Fruit fly (Drosophila melanogaster) whole organism, adult: ENCODE measurements around the gene CycG.
A peak's percentile ranks its signal among the peaks of the same experiment; 100 is the strongest.

ENCODE experiments used
- CG11617 ChIP-seq: fragments of 200-800 bp; sonication (Bioruptor generic); optimal IDR thresholded peaks from 2 replicates; lab custom pipeline; 2017; ENCODE audit warnings: mild to moderate bottlenecking, missing biosample characterization, missing genetic modification reagents, missing genetic modification characterization
- CG12768 ChIP-seq: fragments of 200-800 bp; sonication (Bioruptor generic); optimal IDR thresholded peaks from 2 replicates; lab custom pipeline; 2017; ENCODE audit warnings: missing biosample characterization, missing genetic modification characterization, mild to moderate bottlenecking, moderate library complexity, missing genetic modification reagents
- CG14711 ChIP-seq: fragments of 200-800 bp; sonication (Bioruptor generic); optimal IDR thresholded peaks from 2 replicates; lab custom pipeline; 2018; ENCODE audit warnings: missing biosample characterization, mild to moderate bottlenecking, missing genetic modification characterization, moderate library complexity
- CG1620 ChIP-seq: fragments of 200-800 bp; sonication (Bioruptor generic); optimal IDR thresholded peaks from 2 replicates; lab custom pipeline; 2016; ENCODE audit warnings: missing biosample characterization, missing genetic modification characterization
- CG33017 ChIP-seq: fragments of 200-800 bp; sonication (Bioruptor generic); optimal IDR thresholded peaks from 2 replicates; lab custom pipeline; 2018; ENCODE audit warnings: missing biosample characterization, mild to moderate bottlenecking, missing genetic modification characterization, moderate library complexity
- CG5204 ChIP-seq: fragments of 200-800 bp; sonication (Bioruptor generic); optimal IDR thresholded peaks from 2 replicates; lab custom pipeline; 2016; ENCODE audit warnings: missing biosample characterization, missing genetic modification characterization
- CG7045 ChIP-seq: fragments of 200-800 bp; sonication (Bioruptor generic); optimal IDR thresholded peaks from 2 replicates; lab custom pipeline; 2017; ENCODE audit warnings: missing biosample characterization, mild to moderate bottlenecking, missing genetic modification characterization
- CG7101 ChIP-seq: fragments of 200-800 bp; sonication (Bioruptor generic); optimal IDR thresholded peaks from 2 replicates; lab custom pipeline; 2018; ENCODE audit warnings: missing biosample characterization, mild to moderate bottlenecking, missing genetic modification characterization, moderate library complexity
- Clk ChIP-seq: fragments of 200-800 bp; sonication (Bioruptor generic); optimal IDR thresholded peaks from 2 replicates; lab custom pipeline; 2017; ENCODE audit warnings: missing biosample characterization, missing genetic modification characterization
- Crg-1 ChIP-seq: fragments of 200-800 bp; sonication (Bioruptor generic); optimal IDR thresholded peaks from 2 replicates; lab custom pipeline; 2016; ENCODE audit warnings: missing biosample characterization, missing genetic modification characterization
- Hr96 ChIP-seq: fragments of 200-800 bp; sonication (Bioruptor generic); optimal IDR thresholded peaks from 2 replicates; lab custom pipeline; 2016; ENCODE audit warnings: missing biosample characterization, missing genetic modification characterization
- Mnt ChIP-seq: fragments of 200-800 bp; sonication (Bioruptor generic); optimal IDR thresholded peaks from 2 replicates; lab custom pipeline; 2016; ENCODE audit warnings: missing biosample characterization, mild to moderate bottlenecking, missing genetic modification characterization
- bab1 ChIP-seq: fragments of 200-800 bp; sonication (Bioruptor generic); optimal IDR thresholded peaks from 3 replicates; lab custom pipeline; 2019; ENCODE audit warnings: missing biosample characterization, mild to moderate bottlenecking, missing genetic modification characterization, moderate library complexity
- cic ChIP-seq: fragments of 200-800 bp; sonication (Bioruptor generic); optimal IDR thresholded peaks from 2 replicates; lab custom pipeline; 2017; ENCODE audit warnings: missing biosample characterization, mild to moderate bottlenecking, missing genetic modification characterization, moderate library complexity
- cnc ChIP-seq, 2 experiments: fragments of >200 bp; optimal IDR thresholded peaks; 2 replicates each; lab custom pipeline; 2017
- kay ChIP-seq: fragments of 200-800 bp; sonication (Bioruptor generic); peaks from one replicate; lab custom pipeline; 2016; ENCODE audit warnings: missing biosample characterization, missing genetic modification characterization, borderline replicate concordance
- ovo ChIP-seq: fragments of 200-800 bp; sonication (Bioruptor generic); optimal IDR thresholded peaks from 2 replicates; lab custom pipeline; 2016; ENCODE audit warnings: missing biosample characterization, missing genetic modification characterization
- pad ChIP-seq: fragments of 200-800 bp; sonication (Bioruptor generic); optimal IDR thresholded peaks from 3 replicates; lab custom pipeline; 2017; ENCODE audit warnings: missing biosample characterization, missing genetic modification characterization, mild to moderate bottlenecking, moderate library complexity, missing genetic modification reagents
- tj ChIP-seq: fragments of 200-800 bp; sonication (Bioruptor generic); optimal IDR thresholded peaks from 3 replicates; lab custom pipeline; 2017; ENCODE audit warnings: missing biosample characterization, mild to moderate bottlenecking, missing genetic modification characterization, moderate library complexity
- toe ChIP-seq: fragments of 200-800 bp; sonication (Bioruptor generic); optimal IDR thresholded peaks from 2 replicates; lab custom pipeline; 2016; ENCODE audit warnings: missing biosample characterization, missing genetic modification characterization

Gene CycG

dm6 chr3R:31608030-31608429 lies 4.4 kb downstream of the CycG start:
- TF ChIP-seq CG1620 (GFP tag; lab: Kevin White, UChicago) = no peak
- TF ChIP-seq ovo = peak; percentile 71

- no peak for TF ChIP-seq CG5204 (GFP tag; lab: Kevin White, UChicago)
These were observed 5.1 kb downstream of the CycG start for dm6 chr3R:31607287-31607849.

dm6 chr3R:31606242-31607143 lies 6.0 kb downstream of the CycG start:
- no peak for TF ChIP-seq bab1 (GFP tag; lab: Kevin White, UChicago)
- no peak for TF ChIP-seq CG1620 (GFP tag; lab: Kevin White, UChicago)
- no peak for TF ChIP-seq CG33017 (tag; lab: Kevin White, UChicago)
- TF ChIP-seq Hr96 (GFP tag; lab: Kevin White, UChicago) = peak; percentile 6
- peak; percentile 2 for TF ChIP-seq CG12768 (GFP tag; lab: Kevin White, UChicago)

- TF ChIP-seq tj (GFP tag; lab: Kevin White, UChicago) (no peak), ovo (no peak), CG5204 (GFP tag; lab: Kevin White, UChicago) (no peak)
These were observed 6.7 kb downstream of the CycG start for dm6 chr3R:31605790-31606189.

- TF ChIP-seq toe (GFP tag; lab: Kevin White, UChicago) = no peak
- no peak for TF ChIP-seq Crg-1 (GFP tag; lab: Kevin White, UChicago)
- TF ChIP-seq pad (GFP tag; lab: Kevin White, UChicago) = no peak
- TF ChIP-seq Clk (GFP tag; lab: Kevin White, UChicago) = no peak
- no peak for TF ChIP-seq CG5204 (GFP tag; lab: Kevin White, UChicago)
- no peak for TF ChIP-seq tj (GFP tag; lab: Kevin White, UChicago)
- no peak for TF ChIP-seq CG12768 (GFP tag; lab: Kevin White, UChicago)
- TF ChIP-seq CG33017 (tag; lab: Kevin White, UChicago) = no peak
- no peak for TF ChIP-seq CG11617 (GFP tag; lab: Kevin White, UChicago)
- no peak for TF ChIP-seq CG14711
- no peak for TF ChIP-seq Hr96 (GFP tag; lab: Kevin White, UChicago)
- no peak for TF ChIP-seq kay (GFP tag; lab: Kevin White, UChicago)
- no peak for TF ChIP-seq ovo
- TF ChIP-seq CG7045 (GFP tag; lab: Kevin White, UChicago) = no peak
- TF ChIP-seq Mnt (GFP tag; lab: Kevin White, UChicago) = no peak
- TF ChIP-seq CG1620 (GFP tag; lab: Kevin White, UChicago) = no peak
- TF ChIP-seq CG7101 (tag; lab: Kevin White, UChicago) = no peak
These were observed 7.4 kb downstream of the CycG start for dm6 chr3R:31605117-31605432.

- peak; percentile 27 for TF ChIP-seq ovo
- peak; percentile 69 for TF ChIP-seq tj (GFP tag; lab: Kevin White, UChicago)
- TF ChIP-seq bab1 (GFP tag; lab: Kevin White, UChicago) = no peak
These were observed 7.9 kb downstream of the CycG start for dm6 chr3R:31604409-31605116.

- TF ChIP-seq CG1620 (GFP tag; lab: Kevin White, UChicago) = peak; percentile 15
- TF ChIP-seq CG12768 (GFP tag; lab: Kevin White, UChicago) = no peak
These were observed 8.8 kb downstream of the CycG start for dm6 chr3R:31603655-31604054.

dm6 chr3R:31603246-31603645 lies 9.2 kb downstream of the CycG start:
- TF ChIP-seq CG33017 (tag; lab: Kevin White, UChicago) = no peak
- no peak for TF ChIP-seq CG1620 (GFP tag; lab: Kevin White, UChicago)
- TF ChIP-seq cnc (optimal IDR thresholded peaks at IDR 0.05; lab: Kevin White, UChicago) = no peak
- TF ChIP-seq cic = no peak
- TF ChIP-seq Clk (GFP tag; lab: Kevin White, UChicago) = no peak
- TF ChIP-seq CG7101 (tag; lab: Kevin White, UChicago) = no peak
- no peak for TF ChIP-seq kay (GFP tag; lab: Kevin White, UChicago)
- TF ChIP-seq Hr96 (GFP tag; lab: Kevin White, UChicago) = no peak
- TF ChIP-seq bab1 (GFP tag; lab: Kevin White, UChicago) = no peak
- no peak for TF ChIP-seq tj (GFP tag; lab: Kevin White, UChicago)
- no peak for TF ChIP-seq pad (GFP tag; lab: Kevin White, UChicago)
- no peak for TF ChIP-seq CG7045 (GFP tag; lab: Kevin White, UChicago)
- TF ChIP-seq toe (GFP tag; lab: Kevin White, UChicago) = no peak
- TF ChIP-seq CG5204 (GFP tag; lab: Kevin White, UChicago) = no peak
- TF ChIP-seq Crg-1 (GFP tag; lab: Kevin White, UChicago) = no peak
- TF ChIP-seq CG12768 (GFP tag; lab: Kevin White, UChicago) = no peak
- no peak for TF ChIP-seq ovo
